Fruit fly (Drosophila melanogaster) whole organism, embryonic: ENCODE data around the gene fkh.

Experiments used
- ATbp ChIP-seq: fragments of 200-800 bp; sonication (Bioruptor generic); optimal IDR thresholded peaks from 2 replicates; lab custom pipeline; 2017; ENCODE audit warnings: missing biosample characterization, mild to moderate bottlenecking, missing genetic modification characterization, missing genetic modification reagents
- Adf1 ChIP-seq: fragments of 200-800 bp; sonication (Bioruptor generic); IDR thresholded peaks from 2 replicates; pipeline ENCODE4 v1.3.6; 2022; ENCODE audit warnings: missing biosample characterization, missing genetic modification characterization
- Asciz ChIP-seq: fragments of 200-800 bp; sonication (Bioruptor generic); optimal IDR thresholded peaks from 2 replicates; lab custom pipeline; 2017; ENCODE audit warnings: missing biosample characterization, mild to moderate bottlenecking, missing genetic modification characterization, missing genetic modification reagents
- BtbVII ChIP-seq: fragments of 200-800 bp; sonication (Bioruptor generic); optimal IDR thresholded peaks from 3 replicates; lab custom pipeline; 2017; ENCODE audit warnings: missing biosample characterization, mild to moderate bottlenecking, missing genetic modification characterization
- CG10654 ChIP-seq: fragments of 200-800 bp; sonication (Bioruptor generic); optimal IDR thresholded peaks from 2 replicates; lab custom pipeline; 2016; ENCODE audit warnings: missing biosample characterization, missing genetic modification characterization
- CG11456 ChIP-seq: fragments of 200-800 bp; sonication (Bioruptor generic); IDR thresholded peaks from 3 replicates; pipeline ENCODE4 v1.3.6; 2022; ENCODE audit warnings: missing biosample characterization, missing genetic modification characterization
- CG13894 ChIP-seq: fragments of 200-800 bp; sonication (Bioruptor generic); optimal IDR thresholded peaks from 3 replicates; lab custom pipeline; 2018; ENCODE audit warnings: missing biosample characterization, mild to moderate bottlenecking, missing genetic modification characterization, moderate library complexity
- CG16813 ChIP-seq: fragments of 200-800 bp; sonication (Bioruptor generic); IDR thresholded peaks from 3 replicates; pipeline ENCODE4 v1.3.6; 2022; ENCODE audit warnings: missing biosample characterization, missing genetic modification characterization; ENCODE audit not compliant: partially characterized antibody
- CG17359 ChIP-seq: fragments of 200-800 bp; sonication (Bioruptor generic); optimal IDR thresholded peaks from 3 replicates; lab custom pipeline; 2018; ENCODE audit warnings: missing biosample characterization, mild to moderate bottlenecking, missing genetic modification characterization, moderate library complexity
- CG18011 ChIP-seq: fragments of 200-800 bp; sonication (Bioruptor generic); optimal IDR thresholded peaks from 2 replicates; lab custom pipeline; 2017; ENCODE audit warnings: missing biosample characterization, missing genetic modification characterization, mild to moderate bottlenecking, moderate library complexity, missing genotype
- CG31441 ChIP-seq: fragments of 200-800 bp; sonication (Bioruptor generic); IDR thresholded peaks from 2 replicates; pipeline ENCODE4 v1.3.6; 2022; ENCODE audit warnings: missing biosample characterization, missing genetic modification characterization
- CG32767 ChIP-seq: fragments of 200-800 bp; sonication (Bioruptor generic); IDR thresholded peaks from 2 replicates; pipeline ENCODE4 v1.3.6; 2022; ENCODE audit warnings: missing biosample characterization, missing genetic modification characterization
- CG3847 ChIP-seq: fragments of 200-800 bp; sonication (Bioruptor generic); IDR thresholded peaks from 2 replicates; pipeline ENCODE4 v1.3.6; 2022; ENCODE audit warnings: missing biosample characterization, missing genetic modification characterization
- CG43689 ChIP-seq: fragments of 200-800 bp; sonication (Bioruptor generic); IDR thresholded peaks from 2 replicates; pipeline ENCODE4 v1.3.6; 2022; ENCODE audit warnings: missing biosample characterization, missing genetic modification characterization
- CG7357 ChIP-seq: fragments of 200-800 bp; sonication (Bioruptor generic); IDR thresholded peaks from 3 replicates; pipeline ENCODE4 v1.3.6; 2022; ENCODE audit warnings: missing biosample characterization, missing genetic modification characterization
- CG8281 ChIP-seq: fragments of 200-800 bp; sonication (Bioruptor generic); optimal IDR thresholded peaks from 2 replicates; lab custom pipeline; 2018; ENCODE audit warnings: missing biosample characterization, mild to moderate bottlenecking, missing genetic modification characterization, moderate library complexity
- CG8290 ChIP-seq, 3 experiments: fragments of 200-800 bp; sonication (Bioruptor generic); optimal IDR thresholded peaks; 2 replicates each; lab custom pipeline; 2016 to 2019; ENCODE audit warnings: missing biosample characterization in 3 of 3, missing genetic modification characterization in 3 of 3, mild to moderate bottlenecking in 2 of 3, moderate library complexity in 1 of 3
- CG8359 ChIP-seq: fragments of 200-800 bp; sonication (Bioruptor generic); optimal IDR thresholded peaks from 2 replicates; lab custom pipeline; 2017; ENCODE audit warnings: missing biosample characterization, mild to moderate bottlenecking, missing genetic modification characterization, borderline replicate concordance
- CG9437 ChIP-seq: fragments of 200-800 bp; sonication (Bioruptor generic); optimal IDR thresholded peaks from 2 replicates; lab custom pipeline; 2018; ENCODE audit warnings: missing biosample characterization, mild to moderate bottlenecking, missing genetic modification characterization
- CG9876 ChIP-seq: fragments of 200-800 bp; sonication (Bioruptor generic); optimal IDR thresholded peaks from 2 replicates; lab custom pipeline; 2016; ENCODE audit warnings: missing biosample characterization, missing genetic modification characterization
- E2f2 ChIP-seq: fragments of 200-800 bp; sonication (Bioruptor generic); IDR thresholded peaks from 2 replicates; pipeline ENCODE4 v1.3.6; 2022; ENCODE audit warnings: missing biosample characterization, missing genetic modification characterization
- Ets97D ChIP-seq: fragments of 200-800 bp; sonication (Bioruptor generic); optimal IDR thresholded peaks from 3 replicates; lab custom pipeline; 2016; ENCODE audit warnings: missing biosample characterization, missing genetic modification characterization
- HmgD ChIP-seq: fragments of 200-800 bp; sonication (Bioruptor generic); optimal IDR thresholded peaks from 3 replicates; lab custom pipeline; 2016; ENCODE audit warnings: missing biosample characterization, missing genetic modification characterization
- Hr39 ChIP-seq: fragments of >200 bp; optimal IDR thresholded peaks from 2 replicates; lab custom pipeline; 2017
- Hr78 ChIP-seq, 2 experiments: fragments of 200-800 bp in 1 of 2; fragments of >200 bp in 1 of 2; sonication (Bioruptor generic) in 1 of 2; optimal IDR thresholded peaks; 2 replicates each; lab custom pipeline; 2017 to 2019; ENCODE audit warnings: missing biosample characterization in 2 of 2, missing genetic modification characterization in 2 of 2, mild to moderate bottlenecking in 1 of 2, moderate library complexity in 1 of 2
- Kr ChIP-seq: fragments of 200-800 bp; sonication (Bioruptor generic); optimal IDR thresholded peaks from 2 replicates; lab custom pipeline; 2017; ENCODE audit warnings: missing biosample characterization, mild to moderate bottlenecking, missing genetic modification characterization
- NFAT ChIP-seq: fragments of 200-800 bp; sonication (Bioruptor generic); IDR thresholded peaks from 2 replicates; pipeline ENCODE4 v1.3.6; 2022; ENCODE audit warnings: missing biosample characterization, missing genetic modification characterization
- Nf-YB ChIP-seq: fragments of 200-800 bp; sonication (Bioruptor generic); optimal IDR thresholded peaks from 3 replicates; lab custom pipeline; 2019; ENCODE audit warnings: missing biosample characterization, mild to moderate bottlenecking, missing genetic modification characterization, moderate library complexity
- Rfx ChIP-seq: fragments of 200-800 bp; sonication (Bioruptor generic); IDR thresholded peaks from 2 replicates; pipeline ENCODE4 v1.3.6; 2022; ENCODE audit warnings: missing biosample characterization, missing genetic modification characterization
- Side ChIP-seq: fragments of 200-800 bp; sonication (Bioruptor generic); optimal IDR thresholded peaks from 2 replicates; lab custom pipeline; 2016; ENCODE audit warnings: missing biosample characterization, missing genetic modification characterization
- Sin3A ChIP-seq: fragments of >200 bp; optimal IDR thresholded peaks from 2 replicates; lab custom pipeline; 2018
- Sox102F ChIP-seq: fragments of 200-800 bp; sonication (Bioruptor generic); optimal IDR thresholded peaks from 2 replicates; lab custom pipeline; 2018; ENCODE audit warnings: missing biosample characterization, mild to moderate bottlenecking, missing genetic modification characterization, moderate library complexity
- amos ChIP-seq: fragments of 200-800 bp; sonication (Bioruptor generic); IDR thresholded peaks from 2 replicates; pipeline ENCODE4 v1.3.6; 2022; ENCODE audit warnings: missing biosample characterization, missing genetic modification characterization; ENCODE audit not compliant: partially characterized antibody
- cas ChIP-seq: fragments of 200-800 bp; sonication (Bioruptor generic); IDR thresholded peaks from 2 replicates; pipeline ENCODE4 v1.3.6; 2022; ENCODE audit warnings: missing biosample characterization, missing genetic modification characterization
- ems ChIP-seq: fragments of 200-800 bp; sonication (Bioruptor generic); optimal IDR thresholded peaks from 3 replicates; lab custom pipeline; 2016; ENCODE audit warnings: missing biosample characterization, missing genetic modification characterization
- exex ChIP-seq: fragments of 200-800 bp; sonication (Bioruptor generic); optimal IDR thresholded peaks from 4 replicates; lab custom pipeline; 2018; ENCODE audit warnings: missing biosample characterization, mild to moderate bottlenecking, missing genetic modification characterization, moderate library complexity
- gro ChIP-seq: fragments of 200-800 bp; sonication (Bioruptor generic); optimal IDR thresholded peaks from 2 replicates; lab custom pipeline; 2016; ENCODE audit warnings: missing biosample characterization, missing genetic modification characterization
- kay ChIP-seq: fragments of 200-800 bp; sonication (Bioruptor generic); optimal IDR thresholded peaks from 2 replicates; lab custom pipeline; 2016; ENCODE audit warnings: missing biosample characterization, missing genetic modification characterization
- lbe ChIP-seq: fragments of 200-800 bp; sonication (Bioruptor generic); optimal IDR thresholded peaks from 2 replicates; lab custom pipeline; 2016; ENCODE audit warnings: missing biosample characterization, mild to moderate bottlenecking, missing genetic modification characterization
- lola ChIP-seq, 3 experiments: fragments of >200 bp in 2 of 3; fragments of 200-800 bp in 1 of 3; sonication (Bioruptor generic) in 1 of 3; optimal IDR thresholded peaks; 2 replicates each; lab custom pipeline; 2017 to 2019; ENCODE audit warnings: missing biosample characterization in 3 of 3, missing genetic modification characterization in 3 of 3, mild to moderate bottlenecking in 1 of 3, moderate library complexity in 1 of 3
- maf-S ChIP-seq: fragments of 200-800 bp; sonication (Bioruptor generic); optimal IDR thresholded peaks from 2 replicates; lab custom pipeline; 2016; ENCODE audit warnings: missing biosample characterization, missing genetic modification characterization
- pho ChIP-seq: fragments of 200-800 bp; sonication (Bioruptor generic); optimal IDR thresholded peaks from 2 replicates; lab custom pipeline; 2016; ENCODE audit warnings: missing biosample characterization, missing genetic modification characterization
- phol ChIP-seq: fragments of 200-800 bp; sonication (Bioruptor generic); optimal IDR thresholded peaks from 3 replicates; lab custom pipeline; 2018; ENCODE audit warnings: missing biosample characterization, mild to moderate bottlenecking, missing genetic modification characterization, moderate library complexity
- sc ChIP-seq, 3 experiments: fragments of >200 bp in 2 of 3; fragments of 200-800 bp in 1 of 3; sonication (Bioruptor generic) in 1 of 3; optimal IDR thresholded peaks; 2 replicates in 2 of 3; 3 replicates in 1 of 3; lab custom pipeline; 2017; ENCODE audit warnings: mild to moderate bottlenecking in 1 of 3, missing biosample characterization in 1 of 3, missing genetic modification characterization in 1 of 3, missing genetic modification reagents in 1 of 3
- sens ChIP-seq: fragments of 200-800 bp; sonication (Bioruptor generic); peaks from one replicate; lab custom pipeline; 2016; ENCODE audit warnings: missing biosample characterization, missing genetic modification characterization
- seq ChIP-seq: fragments of 200-800 bp; sonication (Bioruptor generic); IDR thresholded peaks from 2 replicates; pipeline ENCODE4 v1.3.6; 2022; ENCODE audit warnings: missing biosample characterization, missing genetic modification characterization
- sna ChIP-seq: fragments of 200-800 bp; sonication (Bioruptor generic); IDR thresholded peaks from 2 replicates; pipeline ENCODE4 v1.3.6; 2022; ENCODE audit warnings: missing biosample characterization, missing genetic modification characterization; ENCODE audit not compliant: partially characterized antibody
- so ChIP-seq: fragments of 200-800 bp; sonication (Bioruptor generic); IDR thresholded peaks from 3 replicates; pipeline ENCODE4 v1.3.6; 2022; ENCODE audit warnings: missing biosample characterization, missing genetic modification characterization
- tin ChIP-seq: fragments of 200-800 bp; sonication (Bioruptor generic); optimal IDR thresholded peaks from 3 replicates; lab custom pipeline; 2016; ENCODE audit warnings: missing biosample characterization, missing genetic modification characterization
- unpg ChIP-seq: fragments of 200-800 bp; sonication (Bioruptor generic); optimal IDR thresholded peaks from 3 replicates; lab custom pipeline; 2018; ENCODE audit warnings: missing biosample characterization, mild to moderate bottlenecking, missing genetic modification characterization, moderate library complexity
- vfl ChIP-seq: fragments of 200-800 bp; sonication (Bioruptor generic); optimal IDR thresholded peaks from 2 replicates; lab custom pipeline; 2016; ENCODE audit warnings: missing biosample characterization, missing genetic modification characterization

The fkh gene

DNA sequence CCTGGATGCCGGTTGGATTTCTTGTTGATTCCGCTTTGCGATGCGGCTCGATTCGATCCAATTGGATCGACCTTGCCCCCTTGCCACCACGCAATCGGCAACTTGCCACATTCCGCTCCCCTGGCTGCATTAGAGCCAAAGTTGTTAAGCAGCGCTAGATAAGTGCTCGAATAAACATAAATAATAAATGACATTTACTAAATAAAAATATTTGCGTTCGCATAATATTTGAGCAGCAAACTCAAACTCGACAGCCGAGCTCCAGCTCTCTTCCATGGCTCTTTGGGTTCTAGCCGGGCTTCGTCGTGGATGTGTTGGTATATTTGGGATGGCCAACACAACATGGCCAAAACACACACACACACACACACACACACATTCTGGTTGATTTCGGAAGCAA, 14.3 kb downstream of the fkh start (continued):
- TF ChIP-seq sc (optimal IDR thresholded peaks at IDR 0.05; lab: Kevin White, UChicago) (no peak), sc (GFP tag; optimal IDR thresholded peaks at IDR 0.05; lab: Kevin White, UChicago) (peak; percentile 24), CG8359 (GFP tag; lab: Kevin White, UChicago) (peak; percentile 64), tin (GFP tag; lab: Kevin White, UChicago) (no peak), Ets97D (no peak), lola (GFP tag; optimal IDR thresholded peaks at IDR 0.05; lab: Kevin White, UChicago) (peak in 1 of 3 experiments; percentile 47), Side (no peak), CG31441 (peak; percentile 43; the same call in 1 of the 2 replicates), CG7357 (GFP tag; lab: Robert Waterston, UW) (no peak), ATbp (GFP tag; lab: Kevin White, UChicago) (peak; percentile 61), seq (GFP tag; lab: Robert Waterston, UW) (no peak), Kr (peak; percentile 67), CG13894 (tag; lab: Kevin White, UChicago) (no peak), Hr39 (lab: Kevin White, UChicago) (no peak), Adf1 (GFP tag; lab: Robert Waterston, UW) (no peak), CG3847 (GFP tag; lab: Robert Waterston, UW) (no peak), gro (GFP tag; lab: Kevin White, UChicago) (no peak), BtbVII (GFP tag; lab: Kevin White, UChicago) (peak; percentile 50), CG8281 (no peak), exex (tag; lab: Kevin White, UChicago) (no peak), cas (GFP tag; lab: Robert Waterston, UW) (no peak), so (GFP tag; lab: Robert Waterston, UW) (no peak), CG8290 (GFP tag; optimal IDR thresholded peaks at IDR 0.05; lab: Kevin White, UChicago) (no peak), CG8290 (tag; optimal IDR thresholded peaks at IDR 0.05; lab: Kevin White, UChicago) (peak in 1 of 2 experiments; percentile 82), kay (GFP tag; lab: Kevin White, UChicago) (no peak), sna (no peak), CG43689 (GFP tag; lab: Robert Waterston, UW) (no peak), CG9437 (no peak), CG11456 (no peak), CG17359 (tag; lab: Kevin White, UChicago) (peak; percentile 44), CG9876 (GFP tag; lab: Kevin White, UChicago) (no peak), amos (GFP tag; lab: Robert Waterston, UW) (no peak), NFAT (GFP tag; lab: Robert Waterston, UW) (no peak), lbe (no peak), Asciz (GFP tag; lab: Kevin White, UChicago) (peak; percentile 64), Rfx (GFP tag; lab: Robert Waterston, UW) (peak; percentile 22; the same call in 1 of the 2 replicates), Sin3A (lab: Kevin White, UChicago) (no peak), vfl (GFP tag; lab: Kevin White, UChicago) (no peak), phol (no peak), unpg (GFP tag; lab: Kevin White, UChicago) (peak; percentile 65), Hr78 (GFP tag; optimal IDR thresholded peaks at IDR 0.05; lab: Kevin White, UChicago) (no peak), Nf-YB (GFP tag; lab: Kevin White, UChicago) (no peak), E2f2 (GFP tag; lab: Robert Waterston, UW) (no peak), maf-S (GFP tag; lab: Kevin White, UChicago) (no peak), pho (GFP tag; lab: Kevin White, UChicago) (no peak), sens (peak; percentile 67), CG16813 (no peak), CG10654 (GFP tag; lab: Kevin White, UChicago) (no peak), CG18011 (no peak), HmgD (GFP tag; lab: Kevin White, UChicago) (no peak), CG32767 (GFP tag; lab: Robert Waterston, UW) (no peak), Sox102F (GFP tag; lab: Kevin White, UChicago) (peak; percentile 38), ems (no peak)
